Worm (Caenorhabditis elegans) whole organism, mixed stage, embryonic: ENCODE results near the gene hlh-4.

Source experiments
- lin-13 ChIP-seq: fragments of 150-350 bp; optimal IDR thresholded peaks from 2 replicates; lab custom pipeline; 2014; ENCODE audit warnings: missing biosample characterization, missing genetic modification characterization
- pha-4 ChIP-seq: fragments of 150-350 bp; optimal IDR thresholded peaks from 2 replicates; lab custom pipeline; 2018; ENCODE audit warnings: missing biosample characterization, missing genetic modification reagents, missing genetic modification characterization

DNA sequence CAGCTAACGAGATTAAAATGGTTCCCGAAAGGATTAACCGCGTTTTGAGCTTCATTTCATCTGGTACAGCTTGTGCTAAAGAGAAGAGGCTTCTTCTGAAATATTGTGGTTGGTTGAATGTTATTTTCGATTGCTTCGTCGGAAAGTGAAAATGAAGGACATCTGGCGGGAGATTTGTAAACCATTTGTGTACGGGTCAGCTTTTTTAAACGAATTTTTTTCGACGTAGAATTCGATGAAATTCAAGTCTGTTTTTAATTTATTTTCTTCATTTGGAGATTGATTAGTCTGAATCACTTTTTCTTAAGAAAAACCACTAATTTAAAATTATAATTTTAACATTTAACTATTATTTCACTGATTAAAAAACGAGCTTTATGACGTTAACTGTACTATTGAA lies 41.4 kb upstream of the hlh-4 start, which contains the start of gene sqv-3:
- no peak for TF ChIP-seq lin-13 (tag; lab: Kevin White, UChicago)
- TF ChIP-seq pha-4 (tag; lab: Kevin White, UChicago) = no peak
